Worm (Caenorhabditis elegans): ENCODE measurements around the gene K10G6.9.

The K10G6.9 gene

ce11 chrII:3999537-3999936 is 27.5 kb downstream of the K10G6.9 start:
- TF ChIP-seq ceh-48 (tag; optimal IDR thresholded peaks at IDR 0.05) (peak; percentile 18), ceh-14 (tag; optimal IDR thresholded peaks at IDR 0.05) (peak; percentile 38), ceh-6 (GFP tag; optimal IDR thresholded peaks at IDR 0.05) (peak; percentile 7), sdc-2 (tag; optimal IDR thresholded peaks at IDR 0.05) (peak; percentile 24), elt-4 (tag; optimal IDR thresholded peaks at IDR 0.05) (no peak), tbx-2 (tag; optimal IDR thresholded peaks at IDR 0.05) (peak; percentile 59), ceh-19 (GFP tag; optimal IDR thresholded peaks at IDR 0.05) (peak; percentile 27), C08G9.2 (tag; optimal IDR thresholded peaks at IDR 0.05) (peak; percentile 35), lin-11 (tag; optimal IDR thresholded peaks at IDR 0.05) (no peak), pros-1 (tag; optimal IDR thresholded peaks at IDR 0.05) (no peak), nfya-1 (tag; optimal IDR thresholded peaks at IDR 0.05) (peak; percentile 28), unc-42 (tag; optimal IDR thresholded peaks at IDR 0.05) (peak; percentile 94), pha-2 (tag; optimal IDR thresholded peaks at IDR 0.05) (no peak), pqm-1 (tag; optimal IDR thresholded peaks at IDR 0.05) (no peak), ceh-34 (tag; optimal IDR thresholded peaks at IDR 0.05) (peak; percentile 66), K09A11.1 (tag; optimal IDR thresholded peaks at IDR 0.05; ENCODE audit: insufficient read depth) (no peak), fkh-10 (GFP tag; optimal IDR thresholded peaks at IDR 0.05) (peak; percentile 43), ceh-31 (tag; optimal IDR thresholded peaks at IDR 0.05) (peak; percentile 71), ref-2 (tag; optimal IDR thresholded peaks at IDR 0.05) (peak; percentile 66), pag-3 (tag; optimal IDR thresholded peaks at IDR 0.05; ENCODE audit: borderline replicate concordance) (no peak)

DNA sequence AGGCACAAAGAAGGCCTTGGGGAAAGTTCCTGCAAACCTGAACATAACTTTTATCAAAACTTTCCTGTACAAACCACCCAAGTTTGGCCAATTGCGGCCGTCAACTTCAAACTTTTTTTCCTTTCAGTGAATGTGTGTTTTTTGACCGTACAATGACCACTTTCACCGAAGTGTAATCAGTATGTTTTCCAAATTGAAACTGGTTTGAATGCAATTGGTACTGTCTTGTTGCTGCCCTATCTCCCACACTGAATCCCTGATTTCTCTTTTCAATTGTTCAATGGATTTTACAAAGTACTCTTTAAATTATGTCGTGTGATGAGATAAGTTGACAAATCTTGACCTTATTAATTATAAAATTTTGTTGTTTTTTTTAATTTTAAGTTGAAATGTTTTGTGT is 28.4 kb downstream of the K10G6.9 start:
- TF ChIP-seq C08G9.2 (tag; optimal IDR thresholded peaks at IDR 0.05) (no peak), unc-86 (tag; optimal IDR thresholded peaks at IDR 0.05) (no peak), pha-2 (tag; optimal IDR thresholded peaks at IDR 0.05) (no peak), fkh-6 (tag; optimal IDR thresholded peaks at IDR 0.05) (no peak), gmeb-2 (tag; optimal IDR thresholded peaks at IDR 0.05) (no peak), che-1 (tag; optimal IDR thresholded peaks at IDR 0.05) (no peak), zip-5 (tag; optimal IDR thresholded peaks at IDR 0.05) (no peak)

DNA sequence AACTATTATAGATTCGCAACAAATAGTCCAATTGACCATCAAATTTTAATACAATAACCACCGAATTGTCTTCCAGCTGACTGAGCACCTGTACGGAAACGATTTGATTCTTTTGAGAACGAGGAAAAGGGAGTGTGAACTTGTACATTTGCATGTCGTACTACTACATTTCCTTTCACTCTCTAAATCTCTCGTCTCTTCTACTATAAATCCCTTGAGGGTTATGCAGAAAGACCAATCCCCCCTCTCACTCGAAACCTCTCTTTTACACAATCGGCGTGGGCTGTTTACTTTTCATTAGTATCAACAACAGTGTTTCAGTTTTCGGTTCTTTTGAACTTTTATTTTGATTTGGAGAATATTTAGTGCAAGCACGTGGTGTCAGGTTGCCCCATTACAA is 30.1 kb downstream of the K10G6.9 start:
- TF ChIP-seq nfya-1 (tag; optimal IDR thresholded peaks at IDR 0.05) = peak; percentile 14
- TF ChIP-seq ceh-18 (tag; optimal IDR thresholded peaks at IDR 0.05) = no peak

ce11 chrII:4004614-4005013 is 32.6 kb downstream of the K10G6.9 start, which contains the start of gene ephx-1:
TSS of gene ephx-1 (plus strand) at chrII:4004914.
- TF ChIP-seq hlh-15 (tag; optimal IDR thresholded peaks at IDR 0.05) (no peak), ceh-14 (tag; optimal IDR thresholded peaks at IDR 0.05) (no peak), ceh-31 (tag; optimal IDR thresholded peaks at IDR 0.05) (no peak), ceh-2 (tag; optimal IDR thresholded peaks at IDR 0.05) (no peak), ceh-24 (tag; optimal IDR thresholded peaks at IDR 0.05) (no peak), pag-3 (tag; optimal IDR thresholded peaks at IDR 0.05; ENCODE audit: borderline replicate concordance) (no peak), elt-4 (tag; optimal IDR thresholded peaks at IDR 0.05) (no peak), T23F11.4 (GFP tag; optimal IDR thresholded peaks at IDR 0.05) (no peak), dve-1 (tag; optimal IDR thresholded peaks at IDR 0.05) (no peak), ceh-19 (GFP tag; optimal IDR thresholded peaks at IDR 0.05) (no peak)

DNA sequence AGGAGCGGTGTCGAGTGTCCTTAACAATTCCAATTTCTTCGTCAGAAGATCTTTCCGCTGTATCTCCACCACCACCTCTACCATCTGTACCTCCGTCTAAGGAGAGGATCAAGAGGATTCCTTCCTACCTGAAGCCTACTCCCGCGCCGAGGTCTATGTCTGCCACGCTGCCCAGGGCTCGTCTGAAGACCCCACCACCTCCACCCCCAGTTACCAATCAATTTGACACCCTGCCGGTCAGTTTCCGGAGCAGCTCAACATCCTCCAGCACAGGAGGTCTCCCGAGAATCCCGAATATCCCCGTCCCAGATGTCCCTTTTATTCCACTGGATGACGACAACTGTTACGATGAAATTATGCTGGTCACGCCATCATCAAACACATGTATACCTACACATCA is 35.9 kb downstream of the K10G6.9 start:
- TF ChIP-seq pax-1 (tag; optimal IDR thresholded peaks at IDR 0.05) (no peak), madf-2 (tag; optimal IDR thresholded peaks at IDR 0.05) (no peak), unc-3 (GFP tag; conservative IDR thresholded peaks at IDR 0.05) (no peak), unc-3 (tag; optimal IDR thresholded peaks at IDR 0.05) (no peak), pqm-1 (tag; optimal IDR thresholded peaks at IDR 0.05) (no peak), lim-6 (tag; optimal IDR thresholded peaks at IDR 0.05) (no peak), ceh-18 (tag; optimal IDR thresholded peaks at IDR 0.05) (no peak), K02D7.2 (tag; optimal IDR thresholded peaks at IDR 0.05) (no peak), ceh-9 (tag; optimal IDR thresholded peaks at IDR 0.05) (no peak), fkh-10 (GFP tag; optimal IDR thresholded peaks at IDR 0.05) (no peak), elt-4 (tag; optimal IDR thresholded peaks at IDR 0.05) (no peak), ztf-16 (tag; optimal IDR thresholded peaks at IDR 0.05) (no peak), hlh-8 (tag; optimal IDR thresholded peaks at IDR 0.05) (no peak), pros-1 (tag; optimal IDR thresholded peaks at IDR 0.05) (no peak), ceh-24 (tag; optimal IDR thresholded peaks at IDR 0.05) (no peak), gmeb-2 (tag; optimal IDR thresholded peaks at IDR 0.05) (no peak), fkh-6 (tag; optimal IDR thresholded peaks at IDR 0.05) (no peak), elt-2 (tag; optimal IDR thresholded peaks at IDR 0.05) (no peak), unc-86 (tag; optimal IDR thresholded peaks at IDR 0.05) (no peak), ref-2 (tag; optimal IDR thresholded peaks at IDR 0.05) (no peak), K09A11.1 (tag; optimal IDR thresholded peaks at IDR 0.05; ENCODE audit: insufficient read depth) (no peak)
